Worm (Caenorhabditis elegans): ENCODE measurements around the gene sru-4.

Gene sru-4

DNA sequence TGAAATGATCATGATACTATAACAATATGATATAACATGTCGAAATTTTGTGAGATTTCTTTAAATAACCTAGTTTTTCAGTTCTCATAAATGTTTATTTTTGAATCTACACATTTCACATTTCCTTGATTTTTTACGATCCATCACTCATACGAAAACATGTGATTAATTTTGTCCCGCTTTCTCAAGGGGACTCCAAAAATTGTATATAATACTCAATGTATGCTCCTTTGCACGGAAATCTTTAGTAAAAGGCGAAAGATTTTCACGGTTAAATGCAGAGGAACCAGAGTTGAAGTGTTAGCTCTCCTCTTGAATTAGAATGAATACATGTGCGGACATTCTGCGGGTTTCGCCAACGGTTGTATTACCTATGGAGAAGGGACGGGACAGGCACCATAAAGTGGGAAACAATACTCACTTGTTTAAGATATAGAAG, 33.8 kb upstream of the sru-4 start:
- TF ChIP-seq T20F7.1 (GFP tag; optimal IDR thresholded peaks at IDR 0.05) = no peak
- no peak for TF ChIP-seq nhr-42 (GFP tag; IDR thresholded peaks at IDR 0.05)
- TF ChIP-seq lim-7 (GFP tag; IDR thresholded peaks at IDR 0.05) = no peak
- no peak for TF ChIP-seq nhr-76 (tag; optimal IDR thresholded peaks at IDR 0.05)
- TF ChIP-seq zfp-2 (tag; optimal IDR thresholded peaks at IDR 0.05) = no peak
- TF ChIP-seq lin-38 (GFP tag; IDR thresholded peaks at IDR 0.05) = peak; percentile 29; the same call in 1 of the 2 replicates
- TF ChIP-seq R02D3.7 (tag; optimal IDR thresholded peaks at IDR 0.05) = no peak
- TF ChIP-seq nhr-41 (GFP tag; IDR thresholded peaks at IDR 0.05) = no peak
- TF ChIP-seq arid-1 (GFP tag; conservative IDR thresholded peaks at IDR 0.05) = no peak
- no peak for TF ChIP-seq pha-4 (GFP tag; IDR thresholded peaks at IDR 0.05)
- TF ChIP-seq pha-4 (tag; optimal IDR thresholded peaks at IDR 0.05) = no peak
- no peak for TF ChIP-seq zag-1 (tag; optimal IDR thresholded peaks at IDR 0.05)
- TF ChIP-seq lir-3 (tag; optimal IDR thresholded peaks at IDR 0.05) = no peak
- no peak for TF ChIP-seq pqm-1 (tag; optimal IDR thresholded peaks at IDR 0.05)
- no peak for TF ChIP-seq ceh-82 (tag; optimal IDR thresholded peaks at IDR 0.05)
- no peak for TF ChIP-seq mes-2 (tag; optimal IDR thresholded peaks at IDR 0.05; ENCODE audit: poor library complexity, severe bottlenecking)
- TF ChIP-seq ceh-28 (tag; optimal IDR thresholded peaks at IDR 0.05) = no peak
- TF ChIP-seq tra-1 (GFP tag; IDR thresholded peaks at IDR 0.05) = no peak
- TF ChIP-seq Y105C5A.15 (GFP tag; IDR thresholded peaks at IDR 0.05) = no peak
- peak; percentile 58 for TF ChIP-seq F49E8.2 (tag; optimal IDR thresholded peaks at IDR 0.05; ENCODE audit: borderline replicate concordance)
- TF ChIP-seq dmd-6 (GFP tag; IDR thresholded peaks at IDR 0.05) = no peak
- no peak for TF ChIP-seq dmd-9 (GFP tag; IDR thresholded peaks at IDR 0.05)
- TF ChIP-seq snpc-4 (tag; optimal IDR thresholded peaks at IDR 0.05) = peak; percentile 32
- no peak for TF ChIP-seq mep-1 (tag; optimal IDR thresholded peaks at IDR 0.05)
- TF ChIP-seq unc-39 (tag; optimal IDR thresholded peaks at IDR 0.05) = no peak
- no peak for TF ChIP-seq ctbp-1 (GFP tag; IDR thresholded peaks at IDR 0.05)
- no peak for TF ChIP-seq hlh-11 (tag; optimal IDR thresholded peaks at IDR 0.05)
- TF ChIP-seq jun-1 (tag; optimal IDR thresholded peaks at IDR 0.05) = no peak
- TF ChIP-seq nhr-6 (tag; optimal IDR thresholded peaks at IDR 0.05) = no peak
- TF ChIP-seq aha-1 (tag) = peak; percentile 61
- TF ChIP-seq ceh-44 (GFP tag; IDR thresholded peaks at IDR 0.05) = no peak
- TF ChIP-seq vab-7 (GFP tag; IDR thresholded peaks at IDR 0.05) = no peak
- peak; percentile 90 for TF ChIP-seq snpc-1.2 (GFP tag; IDR thresholded peaks at IDR 0.05)

DNA sequence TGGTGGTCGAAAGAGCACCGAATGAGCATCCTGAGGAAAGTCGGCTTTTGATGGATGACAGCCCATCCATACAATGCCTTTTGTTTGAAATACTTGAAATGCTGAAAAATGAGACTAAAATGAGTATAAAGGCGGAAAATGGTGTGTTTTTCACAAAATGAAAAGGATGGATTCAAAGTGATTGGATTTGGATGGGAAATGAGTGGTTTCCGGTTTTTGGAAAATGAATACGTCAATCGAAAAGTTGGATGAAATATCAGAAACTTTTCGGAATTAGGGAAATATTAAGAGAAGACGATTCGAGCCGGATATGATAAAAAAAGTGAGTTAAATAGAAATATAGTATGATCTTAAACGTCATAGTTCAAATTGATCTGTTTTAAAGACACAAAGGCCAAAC, 30.8 kb upstream of the sru-4 start, which contains the start of gene F38E11.6:
Gene F38E11.6, minus strand, starts transcription at position 101 of the 400 bp plus-strand sequence.
- no peak for TF ChIP-seq gei-8 (GFP tag; optimal IDR thresholded peaks at IDR 0.05)
- TF ChIP-seq nhr-28 (tag; optimal IDR thresholded peaks at IDR 0.05) = no peak
- no peak for TF ChIP-seq F49E8.2 (tag; optimal IDR thresholded peaks at IDR 0.05; ENCODE audit: borderline replicate concordance)
- TF ChIP-seq lin-39 (tag; optimal IDR thresholded peaks at IDR 0.05) = no peak
- no peak for TF ChIP-seq hmg-1.1 (GFP tag; IDR thresholded peaks at IDR 0.05)
- no peak for TF ChIP-seq zip-11 (GFP tag; IDR thresholded peaks at IDR 0.05)
- no peak for TF ChIP-seq nhr-111 (GFP tag; optimal IDR thresholded peaks at IDR 0.05)
- TF ChIP-seq hlh-11 (tag; optimal IDR thresholded peaks at IDR 0.05) = no peak
- no peak for TF ChIP-seq lir-3 (tag; optimal IDR thresholded peaks at IDR 0.05)
- TF ChIP-seq mdt-29 (GFP tag; IDR thresholded peaks at IDR 0.05) = no peak
- TF ChIP-seq daf-16 (GFP tag; optimal IDR thresholded peaks at IDR 0.05) = no peak
- no peak for TF ChIP-seq daf-16 (tag; optimal IDR thresholded peaks at IDR 0.05)

Data from whole organism, L4 larva.